Fruit fly (Drosophila melanogaster) whole organism, embryonic: Measurements from ENCODE around the gene mwh.

Source experiments
- CG10543 ChIP-seq: fragments of 200-800 bp; sonication (Bioruptor generic); optimal IDR thresholded peaks from 3 replicates; lab custom pipeline; 2017; ENCODE audit warnings: missing biosample characterization, mild to moderate bottlenecking, missing genetic modification characterization, moderate library complexity
- CG1233 ChIP-seq: fragments of 200-800 bp; sonication (Bioruptor generic); optimal IDR thresholded peaks from 4 replicates; lab custom pipeline; 2018; ENCODE audit warnings: missing biosample characterization, mild to moderate bottlenecking, missing genetic modification characterization
- CG15269 ChIP-seq: fragments of 200-800 bp; sonication (Bioruptor generic); optimal IDR thresholded peaks from 2 replicates; lab custom pipeline; 2018; ENCODE audit warnings: missing biosample characterization, mild to moderate bottlenecking, missing genetic modification characterization, moderate library complexity
- CG17385 ChIP-seq: fragments of 200-800 bp; sonication (Bioruptor generic); optimal IDR thresholded peaks from 3 replicates; lab custom pipeline; 2018; ENCODE audit warnings: missing biosample characterization, mild to moderate bottlenecking, missing genetic modification characterization
- CG17802 ChIP-seq: fragments of 200-800 bp; sonication (Bioruptor generic); optimal IDR thresholded peaks from 2 replicates; lab custom pipeline; 2018; ENCODE audit warnings: missing biosample characterization, mild to moderate bottlenecking, missing genetic modification characterization, moderate library complexity
- CG18476 ChIP-seq: fragments of 200-800 bp; sonication (Bioruptor generic); optimal IDR thresholded peaks from 2 replicates; lab custom pipeline; 2016; ENCODE audit warnings: missing biosample characterization, mild to moderate bottlenecking, missing genetic modification characterization
- CG18764 ChIP-seq: fragments of 200-800 bp; sonication (Bioruptor generic); optimal IDR thresholded peaks from 3 replicates; lab custom pipeline; 2016; ENCODE audit warnings: missing biosample characterization, missing genetic modification characterization
- CG2678 ChIP-seq: fragments of 200-800 bp; sonication (Bioruptor generic); optimal IDR thresholded peaks from 3 replicates; lab custom pipeline; 2019; ENCODE audit warnings: missing biosample characterization, mild to moderate bottlenecking, missing genetic modification characterization, moderate library complexity
- CG31224 ChIP-seq: fragments of 200-800 bp; sonication (Bioruptor generic); IDR thresholded peaks from 2 replicates; pipeline ENCODE4 v1.3.6; 2022; ENCODE audit warnings: missing biosample characterization, missing genetic modification characterization
- CG31441 ChIP-seq: fragments of 200-800 bp; sonication (Bioruptor generic); IDR thresholded peaks from 2 replicates; pipeline ENCODE4 v1.3.6; 2022; ENCODE audit warnings: missing biosample characterization, missing genetic modification characterization
- CG32532 ChIP-seq: fragments of 200-800 bp; sonication (Bioruptor generic); IDR thresholded peaks from 2 replicates; pipeline ENCODE4 v1.3.6; 2022; ENCODE audit warnings: missing biosample characterization, missing genetic modification characterization
- CG4424 ChIP-seq: fragments of 200-800 bp; sonication (Bioruptor generic); optimal IDR thresholded peaks from 3 replicates; lab custom pipeline; 2016; ENCODE audit warnings: missing biosample characterization, missing genetic modification characterization
- CG6791 ChIP-seq: fragments of 200-800 bp; sonication (Bioruptor generic); IDR thresholded peaks from 3 replicates; pipeline ENCODE4 v1.3.6; 2022; ENCODE audit warnings: missing biosample characterization, missing genetic modification characterization; ENCODE audit not compliant: partially characterized antibody
- CG8924 ChIP-seq: fragments of 200-800 bp; optimal IDR thresholded peaks from 3 replicates; lab custom pipeline; 2019; ENCODE audit warnings: missing biosample characterization, mild to moderate bottlenecking, missing genetic modification characterization, moderate library complexity
- CHES-1-like ChIP-seq: fragments of 200-800 bp; sonication (Bioruptor generic); optimal IDR thresholded peaks from 2 replicates; lab custom pipeline; 2016; ENCODE audit warnings: missing biosample characterization, missing genetic modification characterization
- Chrac-16 ChIP-seq: fragments of 200-800 bp; sonication (Bioruptor generic); optimal IDR thresholded peaks from 3 replicates; lab custom pipeline; 2016; ENCODE audit warnings: missing biosample characterization, missing genetic modification characterization
- D ChIP-seq, 2 experiments: fragments of 200-800 bp in 1 of 2; fragments of >200 bp in 1 of 2; sonication (Bioruptor generic) in 1 of 2; optimal IDR thresholded peaks; 2 replicates in 1 of 2; 3 replicates in 1 of 2; lab custom pipeline; 2017; ENCODE audit warnings: mild to moderate bottlenecking in 1 of 2, missing biosample characterization in 1 of 2, missing genetic modification characterization in 1 of 2, missing genetic modification reagents in 1 of 2
- Doc3 ChIP-seq: fragments of 200-800 bp; sonication (Bioruptor generic); IDR thresholded peaks from 3 replicates; pipeline ENCODE4 v1.3.6; 2022; ENCODE audit warnings: missing biosample characterization, missing genetic modification characterization; ENCODE audit not compliant: partially characterized antibody
- E2f1 ChIP-seq: fragments of 200-800 bp; sonication (Bioruptor generic); IDR thresholded peaks from 2 replicates; pipeline ENCODE4 v1.3.6; 2022; ENCODE audit warnings: missing biosample characterization, missing genetic modification characterization
- E2f2 ChIP-seq: fragments of 200-800 bp; sonication (Bioruptor generic); IDR thresholded peaks from 2 replicates; pipeline ENCODE4 v1.3.6; 2022; ENCODE audit warnings: missing biosample characterization, missing genetic modification characterization
- Ets65A ChIP-seq: fragments of 200-800 bp; sonication (Bioruptor generic); peaks from one replicate; lab custom pipeline; 2016; ENCODE audit warnings: missing biosample characterization, missing genetic modification characterization
- Ets97D ChIP-seq: fragments of 200-800 bp; sonication (Bioruptor generic); optimal IDR thresholded peaks from 3 replicates; lab custom pipeline; 2016; ENCODE audit warnings: missing biosample characterization, missing genetic modification characterization
- HLH4C ChIP-seq: fragments of 200-800 bp; sonication (Bioruptor generic); IDR thresholded peaks from 3 replicates; pipeline ENCODE4 v1.3.6; 2022; ENCODE audit warnings: missing biosample characterization, missing genetic modification characterization; ENCODE audit not compliant: partially characterized antibody
- Hr3 ChIP-seq: fragments of 200-800 bp; sonication (Bioruptor generic); optimal IDR thresholded peaks from 3 replicates; lab custom pipeline; 2016; ENCODE audit warnings: missing biosample characterization, missing genetic modification characterization
- Hr51 ChIP-seq, 2 experiments: fragments of 200-800 bp; sonication (Bioruptor generic); optimal IDR thresholded peaks; 2 replicates in 1 of 2; 3 replicates in 1 of 2; lab custom pipeline; 2016 to 2018; ENCODE audit warnings: missing biosample characterization in 2 of 2, missing genetic modification characterization in 2 of 2, mild to moderate bottlenecking in 1 of 2, moderate library complexity in 1 of 2
- Kr ChIP-seq: fragments of 200-800 bp; sonication (Bioruptor generic); optimal IDR thresholded peaks from 2 replicates; lab custom pipeline; 2017; ENCODE audit warnings: missing biosample characterization, mild to moderate bottlenecking, missing genetic modification characterization
- Meics ChIP-seq: fragments of 200-800 bp; sonication (Bioruptor generic); optimal IDR thresholded peaks from 2 replicates; lab custom pipeline; 2017; ENCODE audit warnings: missing biosample characterization, mild to moderate bottlenecking, missing genetic modification characterization
- Xbp1 ChIP-seq: fragments of 200-800 bp; sonication (Bioruptor generic); optimal IDR thresholded peaks from 3 replicates; lab custom pipeline; 2016; ENCODE audit warnings: missing biosample characterization, mild to moderate bottlenecking, missing genetic modification characterization
- ab ChIP-seq: fragments of 200-800 bp; sonication (Bioruptor generic); optimal IDR thresholded peaks from 2 replicates; lab custom pipeline; 2016; ENCODE audit warnings: missing biosample characterization, missing genetic modification characterization
- caup ChIP-seq: fragments of 200-800 bp; sonication (Bioruptor generic); optimal IDR thresholded peaks from 3 replicates; lab custom pipeline; 2017; ENCODE audit warnings: missing biosample characterization, mild to moderate bottlenecking, missing genetic modification characterization, moderate library complexity; ENCODE audit not compliant: severe bottlenecking
- ci ChIP-seq: fragments of 200-800 bp; sonication (Bioruptor generic); IDR thresholded peaks from 3 replicates; pipeline ENCODE4 v1.3.6; 2022; ENCODE audit warnings: missing biosample characterization, missing genetic modification characterization
- dati ChIP-seq: fragments of 200-800 bp; sonication (Bioruptor generic); IDR thresholded peaks from 2 replicates; pipeline ENCODE4 v1.3.6; 2022; ENCODE audit warnings: missing biosample characterization, missing genetic modification characterization
- gcm2 ChIP-seq: fragments of 200-800 bp; sonication (Bioruptor generic); optimal IDR thresholded peaks from 2 replicates; lab custom pipeline; 2016; ENCODE audit warnings: missing biosample characterization, missing genetic modification characterization
- hth ChIP-seq: fragments of >200 bp; optimal IDR thresholded peaks from 2 replicates; lab custom pipeline; 2017; ENCODE audit warnings: inconsistent platforms
- ken ChIP-seq: fragments of 200-800 bp; sonication (Bioruptor generic); IDR thresholded peaks from 3 replicates; pipeline ENCODE4 v1.3.6; 2022; ENCODE audit warnings: missing biosample characterization, missing genetic modification characterization
- kni ChIP-seq: fragments of 200-800 bp; sonication (Bioruptor generic); optimal IDR thresholded peaks from 3 replicates; lab custom pipeline; 2017; ENCODE audit warnings: mild to moderate bottlenecking, missing biosample characterization, missing genetic modification reagents, missing genetic modification characterization
- lab ChIP-seq: fragments of 200-800 bp; sonication (Bioruptor generic); optimal IDR thresholded peaks from 3 replicates; lab custom pipeline; 2017; ENCODE audit warnings: missing biosample characterization, missing genetic modification characterization, mild to moderate bottlenecking, moderate library complexity, missing genetic modification reagents
- lov ChIP-seq, 2 experiments: fragments of 200-800 bp in 1 of 2; fragments of >200 bp in 1 of 2; sonication (Bioruptor generic) in 1 of 2; IDR thresholded peaks in 1 of 2; optimal IDR thresholded peaks in 1 of 2; 2 replicates in 1 of 2; 3 replicates in 1 of 2; pipeline versions ENCODE4 v1.3.6 to Lab custom; 2017 to 2022; ENCODE audit warnings: missing biosample characterization in 1 of 2, missing genetic modification characterization in 1 of 2
- pb ChIP-seq: fragments of 200-800 bp; sonication (Bioruptor generic); optimal IDR thresholded peaks from 3 replicates; lab custom pipeline; 2016; ENCODE audit warnings: missing biosample characterization, missing genetic modification characterization
- pfk ChIP-seq: fragments of 200-800 bp; sonication (Bioruptor generic); optimal IDR thresholded peaks from 2 replicates; lab custom pipeline; 2018; ENCODE audit warnings: missing biosample characterization, mild to moderate bottlenecking, missing genetic modification characterization, moderate library complexity
- pum ChIP-seq: fragments of 200-800 bp; sonication (Bioruptor generic); optimal IDR thresholded peaks from 2 replicates; lab custom pipeline; 2016; ENCODE audit warnings: missing biosample characterization, missing genetic modification characterization
- row ChIP-seq: fragments of 200-800 bp; sonication (Bioruptor generic); IDR thresholded peaks from 3 replicates; pipeline ENCODE4 v1.3.6; 2022; ENCODE audit warnings: missing biosample characterization, missing genetic modification characterization
- sc ChIP-seq, 3 experiments: fragments of >200 bp in 2 of 3; fragments of 200-800 bp in 1 of 3; sonication (Bioruptor generic) in 1 of 3; optimal IDR thresholded peaks; 2 replicates in 2 of 3; 3 replicates in 1 of 3; lab custom pipeline; 2017; ENCODE audit warnings: mild to moderate bottlenecking in 1 of 3, missing biosample characterization in 1 of 3, missing genetic modification characterization in 1 of 3, missing genetic modification reagents in 1 of 3
- shn ChIP-seq: fragments of 200-800 bp; sonication (Bioruptor generic); optimal IDR thresholded peaks from 3 replicates; lab custom pipeline; 2016; ENCODE audit warnings: missing biosample characterization, missing genetic modification characterization
- sima ChIP-seq: fragments of 200-800 bp; sonication (Bioruptor generic); optimal IDR thresholded peaks from 2 replicates; lab custom pipeline; 2016; ENCODE audit warnings: missing biosample characterization, missing genetic modification characterization
- tap ChIP-seq: fragments of 200-800 bp; optimal IDR thresholded peaks from 3 replicates; lab custom pipeline; 2019; ENCODE audit warnings: missing biosample characterization, mild to moderate bottlenecking, missing genetic modification characterization, moderate library complexity
- tna ChIP-seq: fragments of 200-800 bp; sonication (Bioruptor generic); IDR thresholded peaks from 2 replicates; pipeline ENCODE4 v1.3.6; 2022; ENCODE audit warnings: missing biosample characterization, missing genetic modification characterization; ENCODE audit not compliant: partially characterized antibody
- wor ChIP-seq: fragments of 200-800 bp; sonication (Bioruptor generic); IDR thresholded peaks from 2 replicates; pipeline ENCODE4 v1.3.6; 2022; ENCODE audit warnings: missing biosample characterization, missing genetic modification characterization
- yki ChIP-seq: fragments of >200 bp; optimal IDR thresholded peaks from 3 replicates; lab custom pipeline; 2018

Gene mwh

DNA sequence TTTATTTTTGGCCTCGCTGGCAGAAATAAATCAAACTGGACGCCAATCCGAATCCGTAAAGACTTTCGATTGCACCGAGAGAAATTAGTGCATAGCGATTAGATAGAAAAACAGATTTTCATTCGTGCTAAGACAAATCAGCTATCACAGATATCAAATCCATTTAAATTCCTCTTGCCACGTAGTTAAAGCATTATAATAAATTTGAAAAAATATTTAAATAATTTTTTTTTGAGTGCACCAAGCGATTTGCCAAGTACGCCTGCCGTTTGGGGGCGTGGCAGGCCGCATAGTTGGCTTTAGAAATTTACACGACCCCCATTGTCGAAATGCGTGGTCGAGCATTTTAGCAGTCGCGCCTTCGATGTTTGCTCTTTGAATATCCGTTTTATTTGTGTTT is 48.9 kb upstream of the mwh start (continued):
- TF ChIP-seq E2f2 (0 out of 2 replicates have a peak, but pooled peaks have one; percentile 9), CG17802 (tag; lab: Kevin White, UChicago) (no peak), pb (GFP tag; lab: Kevin White, UChicago) (no peak), CG17385 (GFP tag; lab: Kevin White, UChicago) (peak; percentile 12), CG2678 (peak; percentile 64), pum (GFP tag; lab: Kevin White, UChicago) (no peak), wor (GFP tag; lab: Robert Waterston, UW) (no peak), E2f1 (GFP tag; lab: Robert Waterston, UW) (peak; percentile 42; the same call in 1 of the 2 replicates), shn (GFP tag; lab: Kevin White, UChicago) (no peak), sc (optimal IDR thresholded peaks at IDR 0.05; lab: Kevin White, UChicago) (no peak), sc (GFP tag; optimal IDR thresholded peaks at IDR 0.05; lab: Kevin White, UChicago) (no peak), CG31224 (GFP tag; lab: Robert Waterston, UW) (peak; percentile 50; the same call in 1 of the 2 replicates), pfk (GFP tag; lab: Kevin White, UChicago) (no peak), CG32532 (GFP tag; lab: Robert Waterston, UW) (peak; percentile 76; the same call in 1 of the 2 replicates), row (GFP tag; lab: Robert Waterston, UW) (peak; percentile 66), ci (GFP tag; lab: Robert Waterston, UW) (peak; percentile 66; the same call in 2 of the 3 replicates), CG6791 (GFP tag; lab: Robert Waterston, UW) (no peak), dati (GFP tag; lab: Robert Waterston, UW) (0 out of 2 replicates have a peak, but pooled peaks have one; percentile 18), Ets65A (GFP tag; lab: Kevin White, UChicago) (peak; percentile 86), hth (lab: Kevin White, UChicago) (no peak), CG10543 (GFP tag; lab: Kevin White, UChicago) (peak; percentile 40), CG8924 (tag; lab: Kevin White, UChicago) (peak; percentile 25), CHES-1-like (GFP tag; lab: Kevin White, UChicago) (no peak), ken (GFP tag; lab: Robert Waterston, UW) (peak; percentile 27; the same call in 1 of the 3 replicates), Chrac-16 (no peak), CG4424 (peak; percentile 30), Xbp1 (GFP tag; lab: Kevin White, UChicago) (peak; percentile 42), Hr51 (GFP tag; optimal IDR thresholded peaks at IDR 0.05; lab: Kevin White, UChicago) (peak in 1 of 2 experiments; percentile 65), kni (no peak), lab (peak; percentile 45), sima (no peak), CG1233 (GFP tag; lab: Kevin White, UChicago) (no peak), Doc3 (no peak), CG31441 (peak; percentile 63; the same call in 1 of the 2 replicates), ab (GFP tag; lab: Kevin White, UChicago) (no peak), tap (tag; lab: Kevin White, UChicago) (peak; percentile 32), lov (optimal IDR thresholded peaks at IDR 0.05; lab: Kevin White, UChicago) (no peak), lov (GFP tag; IDR thresholded peaks at IDR 0.05; lab: Robert Waterston, UW) (no peak), D (optimal IDR thresholded peaks at IDR 0.05; lab: Kevin White, UChicago) (no peak), D (GFP tag; optimal IDR thresholded peaks at IDR 0.05; lab: Kevin White, UChicago) (no peak), CG18476 (GFP tag; lab: Kevin White, UChicago) (peak; percentile 27), HLH4C (no peak), caup (peak; percentile 31), Hr3 (GFP tag; lab: Kevin White, UChicago) (peak; percentile 5), Ets97D (no peak), tna (GFP tag; lab: Robert Waterston, UW) (no peak), CG15269 (tag; lab: Kevin White, UChicago) (peak; percentile 61), gcm2 (GFP tag; lab: Kevin White, UChicago) (no peak), Kr (no peak), Meics (GFP tag; lab: Kevin White, UChicago) (peak; percentile 48), CG18764 (GFP tag; lab: Kevin White, UChicago) (no peak), yki (lab: Kevin White, UChicago) (no peak)
